Fruit fly (Drosophila melanogaster): ENCODE measurements around the gene schlank.

DNA sequence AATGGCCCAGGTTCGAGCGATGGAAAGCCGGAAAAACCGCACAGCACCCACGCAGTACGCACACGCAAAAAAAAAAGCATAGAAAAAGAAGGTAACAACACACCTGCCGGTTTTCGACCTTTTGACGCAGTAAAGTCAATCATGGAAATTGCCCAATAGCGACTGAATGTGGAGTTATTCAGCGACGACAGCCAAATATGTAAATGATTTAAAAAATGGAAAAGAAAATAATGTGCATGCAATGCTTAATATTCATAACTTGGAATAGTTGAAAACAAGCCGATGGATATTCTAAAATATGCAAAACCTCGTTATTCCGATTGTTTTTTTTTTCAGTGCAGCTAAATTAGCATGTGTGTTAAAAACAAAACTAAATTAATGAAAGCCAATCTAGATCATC is 36.2 kb upstream of the schlank start:
- no peak for TF ChIP-seq CTCF (optimal IDR thresholded peaks at IDR 0.05)
- TF ChIP-seq CG8478 (optimal IDR thresholded peaks at IDR 0.05): no peak

Data from S2 (cell line).